Worm (Caenorhabditis elegans): ENCODE measurements around the gene Y45F10D.14.

Y45F10D.14 gene

ce11 chrIV:13776115-13776514 is 31.5 kb downstream of the Y45F10D.14 start, which contains the start of gene Y45F10D.16:
Gene Y45F10D.16 (plus strand): TSS chrIV:13776415.
- no peak for TF ChIP-seq dpl-1 (GFP tag; optimal IDR thresholded peaks at IDR 0.05)
- TF ChIP-seq nhr-48 (tag; optimal IDR thresholded peaks at IDR 0.05), result no peak
- no peak for TF ChIP-seq F37D6.2 (tag; optimal IDR thresholded peaks at IDR 0.05)
- TF ChIP-seq snpc-4 (tag; optimal IDR thresholded peaks at IDR 0.05), result no peak
- no peak for TF ChIP-seq spr-1 (tag; optimal IDR thresholded peaks at IDR 0.05)
- no peak for TF ChIP-seq ctbp-1 (GFP tag; IDR thresholded peaks at IDR 0.05)
- TF ChIP-seq mep-1 (tag; optimal IDR thresholded peaks at IDR 0.05), result no peak
- no peak for TF ChIP-seq set-16 (GFP tag; IDR thresholded peaks at IDR 0.05)
- no peak for TF ChIP-seq ama-1 (optimal IDR thresholded peaks at IDR 0.05)
- no peak for TF ChIP-seq unc-130 (GFP tag; optimal IDR thresholded peaks at IDR 0.05)
- TF ChIP-seq nhr-42 (GFP tag; IDR thresholded peaks at IDR 0.05), result no peak

ce11 chrIV:13774578-13774977 is 33.0 kb downstream of the Y45F10D.14 start, which contains the start of gene Y45F10D.2:
Gene Y45F10D.2 (minus strand): TSS chrIV:13774678.
- TF ChIP-seq aha-1 (tag) (peak; percentile 1), zip-2 (tag; optimal IDR thresholded peaks at IDR 0.05) (no peak), ZK546.5 (tag; optimal IDR thresholded peaks at IDR 0.05) (no peak), vab-7 (GFP tag; IDR thresholded peaks at IDR 0.05) (no peak), saeg-2 (GFP tag; IDR thresholded peaks at IDR 0.05) (no peak), F26F4.8 (GFP tag; conservative IDR thresholded peaks at IDR 0.05) (no peak), daf-16 (GFP tag; optimal IDR thresholded peaks at IDR 0.05) (no peak), daf-16 (tag; optimal IDR thresholded peaks at IDR 0.05) (no peak), ama-1 (optimal IDR thresholded peaks at IDR 0.05) (no peak)

ce11 chrIV:13764708-13765107 is 42.9 kb downstream of the Y45F10D.14 start:
- no peak for TF ChIP-seq ceh-62 (tag; optimal IDR thresholded peaks at IDR 0.05)
- no peak for TF ChIP-seq ztf-11 (tag; optimal IDR thresholded peaks at IDR 0.05)
- TF ChIP-seq lin-39 (tag; optimal IDR thresholded peaks at IDR 0.05), result no peak
- TF ChIP-seq lim-7 (GFP tag; IDR thresholded peaks at IDR 0.05), result no peak
- no peak for TF ChIP-seq sdz-12 (GFP tag; optimal IDR thresholded peaks at IDR 0.05)
- TF ChIP-seq daf-19 (GFP tag; conservative IDR thresholded peaks at IDR 0.05), result no peak
- TF ChIP-seq zip-2 (tag; optimal IDR thresholded peaks at IDR 0.05), result no peak
- TF ChIP-seq daf-8 (GFP tag; IDR thresholded peaks at IDR 0.05), result no peak
- no peak for TF ChIP-seq ces-1 (GFP tag; optimal IDR thresholded peaks at IDR 0.05)
- TF ChIP-seq F37D6.2 (tag; optimal IDR thresholded peaks at IDR 0.05), result no peak

- no peak for TF ChIP-seq lin-38 (GFP tag; IDR thresholded peaks at IDR 0.05)
- peak in 1 of 2 experiments; percentile 86 for TF ChIP-seq unc-62 (GFP tag; optimal IDR thresholded peaks at IDR 0.05 in 1 of 2)
- TF ChIP-seq unc-62 (tag; optimal IDR thresholded peaks at IDR 0.05), result no peak
Measured at ce11 chrIV:13763449-13763848, 44.2 kb downstream of the Y45F10D.14 start.

ce11 chrIV:13755619-13756018 is 52.0 kb downstream of the Y45F10D.14 start:
- no peak for TF ChIP-seq gei-8 (GFP tag; optimal IDR thresholded peaks at IDR 0.05)
- TF ChIP-seq unc-62 (GFP tag; optimal IDR thresholded peaks at IDR 0.05 in 1 of 2), result peak in 1 of 2 experiments; percentile 64
- no peak for TF ChIP-seq unc-62 (tag; optimal IDR thresholded peaks at IDR 0.05)
- peak; percentile 90 for TF ChIP-seq aha-1 (tag)
- no peak for TF ChIP-seq daf-8 (GFP tag; IDR thresholded peaks at IDR 0.05)
